Fruit fly (Drosophila melanogaster) whole organism, embryonic: ENCODE results near the gene Cypl.

Source experiments
- Atf-2 ChIP-seq: fragments of 200-800 bp; sonication (Bioruptor generic); optimal IDR thresholded peaks from 2 replicates; lab custom pipeline; 2016; ENCODE audit warnings: missing biosample characterization, missing genetic modification characterization
- CG11093 ChIP-seq: fragments of 200-800 bp; sonication (Bioruptor generic); IDR thresholded peaks from 3 replicates; pipeline ENCODE4 v1.3.6; 2022; ENCODE audit warnings: missing biosample characterization, missing genetic modification characterization
- CG11504 ChIP-seq: fragments of 200-800 bp; sonication (Bioruptor generic); optimal IDR thresholded peaks from 3 replicates; lab custom pipeline; 2019; ENCODE audit warnings: missing biosample characterization, mild to moderate bottlenecking, missing genetic modification characterization, moderate library complexity
- CG15601 ChIP-seq: fragments of 200-800 bp; sonication (Bioruptor generic); optimal IDR thresholded peaks from 3 replicates; lab custom pipeline; 2019; ENCODE audit warnings: missing biosample characterization, mild to moderate bottlenecking, missing genetic modification characterization, moderate library complexity
- CG17568 ChIP-seq: fragments of 200-800 bp; sonication (Bioruptor generic); optimal IDR thresholded peaks from 2 replicates; lab custom pipeline; 2018; ENCODE audit warnings: missing biosample characterization, mild to moderate bottlenecking, missing genetic modification characterization, moderate library complexity
- CG30020 ChIP-seq: fragments of 200-800 bp; optimal IDR thresholded peaks from 2 replicates; lab custom pipeline; 2019; ENCODE audit warnings: missing biosample characterization, mild to moderate bottlenecking, missing genetic modification characterization, moderate library complexity
- CG4328 ChIP-seq: fragments of 200-800 bp; sonication (Bioruptor generic); optimal IDR thresholded peaks from 3 replicates; lab custom pipeline; 2017; ENCODE audit warnings: missing biosample characterization, missing genetic modification reagents, missing genetic modification characterization
- CG4360 ChIP-seq: fragments of 200-800 bp; sonication (Bioruptor generic); IDR thresholded peaks from 2 replicates; pipeline ENCODE4 v1.3.6; 2022; ENCODE audit warnings: missing biosample characterization, missing genetic modification characterization
- CG6175 ChIP-seq: fragments of 200-800 bp; sonication (Bioruptor generic); IDR thresholded peaks from 3 replicates; pipeline ENCODE4 v1.3.6; 2022; ENCODE audit warnings: missing biosample characterization, missing genetic modification characterization
- CG7928 ChIP-seq: fragments of 200-800 bp; sonication (Bioruptor generic); optimal IDR thresholded peaks from 2 replicates; lab custom pipeline; 2017; ENCODE audit warnings: missing biosample characterization, mild to moderate bottlenecking, missing genetic modification characterization
- CG8388 ChIP-seq: fragments of 200-800 bp; sonication (Bioruptor generic); optimal IDR thresholded peaks from 2 replicates; lab custom pipeline; 2019; ENCODE audit warnings: missing biosample characterization, mild to moderate bottlenecking, missing genetic modification characterization, moderate library complexity
- Doc3 ChIP-seq: fragments of 200-800 bp; sonication (Bioruptor generic); IDR thresholded peaks from 3 replicates; pipeline ENCODE4 v1.3.6; 2022; ENCODE audit warnings: missing biosample characterization, missing genetic modification characterization; ENCODE audit not compliant: partially characterized antibody
- Eip74EF ChIP-seq, 2 experiments: fragments of 200-800 bp in 1 of 2; fragments of >200 bp in 1 of 2; sonication (Bioruptor generic) in 1 of 2; optimal IDR thresholded peaks; 2 replicates each; lab custom pipeline; 2017 to 2019; ENCODE audit warnings: missing biosample characterization in 2 of 2, missing genetic modification characterization in 2 of 2, mild to moderate bottlenecking in 1 of 2, moderate library complexity in 1 of 2
- HLHmδ ChIP-seq: fragments of 200-800 bp; sonication (Bioruptor generic); optimal IDR thresholded peaks from 2 replicates; lab custom pipeline; 2018; ENCODE audit warnings: missing biosample characterization, mild to moderate bottlenecking, missing genetic modification characterization, moderate library complexity
- MESR4 ChIP-seq: fragments of 200-800 bp; sonication (Bioruptor generic); optimal IDR thresholded peaks from 2 replicates; lab custom pipeline; 2018; ENCODE audit warnings: missing biosample characterization, mild to moderate bottlenecking, missing genetic modification characterization, moderate library complexity
- Med ChIP-seq: fragments of 200-800 bp; sonication (Bioruptor generic); peaks from one replicate; lab custom pipeline; 2016; ENCODE audit warnings: missing biosample characterization, missing genetic modification characterization, mild to moderate bottlenecking, inconsistent platforms, moderate library complexity
- NK7.1 ChIP-seq: fragments of 200-800 bp; sonication (Bioruptor generic); optimal IDR thresholded peaks from 3 replicates; lab custom pipeline; 2016; ENCODE audit warnings: missing biosample characterization, missing genetic modification characterization
- Sox100B ChIP-seq: fragments of 200-800 bp; sonication (Bioruptor generic); optimal IDR thresholded peaks from 3 replicates; lab custom pipeline; 2018; ENCODE audit warnings: missing biosample characterization, mild to moderate bottlenecking, missing genetic modification characterization
- TFAM ChIP-seq: fragments of 200-800 bp; sonication (Bioruptor generic); optimal IDR thresholded peaks from 2 replicates; lab custom pipeline; 2017; ENCODE audit warnings: missing biosample characterization, missing genetic modification characterization, inconsistent platforms
- caup ChIP-seq: fragments of 200-800 bp; sonication (Bioruptor generic); optimal IDR thresholded peaks from 3 replicates; lab custom pipeline; 2017; ENCODE audit warnings: missing biosample characterization, mild to moderate bottlenecking, missing genetic modification characterization, moderate library complexity; ENCODE audit not compliant: severe bottlenecking
- dati ChIP-seq: fragments of 200-800 bp; sonication (Bioruptor generic); IDR thresholded peaks from 2 replicates; pipeline ENCODE4 v1.3.6; 2022; ENCODE audit warnings: missing biosample characterization, missing genetic modification characterization
- fd3F ChIP-seq: fragments of 200-800 bp; sonication (Bioruptor generic); optimal IDR thresholded peaks from 2 replicates; lab custom pipeline; 2018; ENCODE audit warnings: missing biosample characterization, mild to moderate bottlenecking, missing genetic modification characterization, moderate library complexity
- fru ChIP-seq: fragments of >200 bp; optimal IDR thresholded peaks from 2 replicates; lab custom pipeline; 2017
- gce ChIP-seq: fragments of 200-800 bp; sonication (Bioruptor generic); IDR thresholded peaks from 3 replicates; pipeline ENCODE4 v1.3.6; 2022; ENCODE audit warnings: missing biosample characterization, missing genetic modification characterization
- gem ChIP-seq: fragments of 200-800 bp; sonication (Bioruptor generic); optimal IDR thresholded peaks from 2 replicates; lab custom pipeline; 2019; ENCODE audit warnings: missing biosample characterization, mild to moderate bottlenecking, missing genetic modification characterization, moderate library complexity
- jigr1 ChIP-seq: fragments of 200-800 bp; sonication (Bioruptor generic); IDR thresholded peaks from 3 replicates; pipeline ENCODE4 v1.3.6; 2022; ENCODE audit warnings: missing biosample characterization, missing genetic modification characterization
- kni ChIP-seq: fragments of 200-800 bp; sonication (Bioruptor generic); optimal IDR thresholded peaks from 3 replicates; lab custom pipeline; 2017; ENCODE audit warnings: mild to moderate bottlenecking, missing biosample characterization, missing genetic modification reagents, missing genetic modification characterization
- knrl ChIP-seq: fragments of 200-800 bp; sonication (Bioruptor generic); IDR thresholded peaks from 3 replicates; pipeline ENCODE4 v1.3.6; 2022; ENCODE audit warnings: missing biosample characterization, missing genetic modification characterization; ENCODE audit not compliant: partially characterized antibody
- lilli ChIP-seq: fragments of 200-800 bp; sonication (Bioruptor generic); optimal IDR thresholded peaks from 3 replicates; lab custom pipeline; 2016; ENCODE audit warnings: missing biosample characterization, missing genetic modification characterization
- lola ChIP-seq, 3 experiments: fragments of >200 bp in 2 of 3; fragments of 200-800 bp in 1 of 3; sonication (Bioruptor generic) in 1 of 3; optimal IDR thresholded peaks; 2 replicates each; lab custom pipeline; 2017 to 2019; ENCODE audit warnings: missing biosample characterization in 3 of 3, missing genetic modification characterization in 3 of 3, mild to moderate bottlenecking in 1 of 3, moderate library complexity in 1 of 3
- luna ChIP-seq: fragments of 200-800 bp; sonication (Bioruptor generic); optimal IDR thresholded peaks from 2 replicates; lab custom pipeline; 2016; ENCODE audit warnings: missing biosample characterization, missing genetic modification characterization
- mld ChIP-seq: fragments of 200-800 bp; sonication (Bioruptor generic); IDR thresholded peaks from 3 replicates; pipeline ENCODE4 v1.3.6; 2022; ENCODE audit warnings: missing biosample characterization, missing genetic modification characterization; ENCODE audit not compliant: partially characterized antibody
- prd ChIP-seq, 3 experiments: fragments of >200 bp in 2 of 3; fragments of 200-800 bp in 1 of 3; sonication (Bioruptor generic) in 1 of 3; optimal IDR thresholded peaks in 2 of 3; IDR thresholded peaks in 1 of 3; 2 replicates in 2 of 3; 3 replicates in 1 of 3; pipeline versions ENCODE4 v1.3.6 to Lab custom; 2017 to 2022; ENCODE audit warnings: missing biosample characterization in 1 of 3, missing genetic modification characterization in 1 of 3
- pzg ChIP-seq: fragments of 200-800 bp; sonication (Bioruptor generic); optimal IDR thresholded peaks from 3 replicates; lab custom pipeline; 2018; ENCODE audit warnings: missing biosample characterization, mild to moderate bottlenecking, missing genetic modification characterization, moderate library complexity
- salm ChIP-seq: fragments of 200-800 bp; sonication (Bioruptor generic); optimal IDR thresholded peaks from 2 replicates; lab custom pipeline; 2018; ENCODE audit warnings: missing biosample characterization, mild to moderate bottlenecking, missing genetic modification characterization
- seq ChIP-seq: fragments of 200-800 bp; sonication (Bioruptor generic); IDR thresholded peaks from 2 replicates; pipeline ENCODE4 v1.3.6; 2022; ENCODE audit warnings: missing biosample characterization, missing genetic modification characterization
- slou ChIP-seq: fragments of 200-800 bp; sonication (Bioruptor generic); optimal IDR thresholded peaks from 3 replicates; lab custom pipeline; 2016; ENCODE audit warnings: missing biosample characterization, missing genetic modification characterization
- toy ChIP-seq: fragments of 200-800 bp; sonication (Bioruptor generic); IDR thresholded peaks from 2 replicates; pipeline ENCODE4 v1.3.6; 2022; ENCODE audit warnings: missing biosample characterization, missing genetic modification characterization
- tx ChIP-seq: fragments of 200-800 bp; sonication (Bioruptor generic); optimal IDR thresholded peaks from 2 replicates; lab custom pipeline; 2016; ENCODE audit warnings: missing biosample characterization, missing genetic modification characterization

Gene Cypl

dm6 chr3L:540432-540973 lies 2.2 kb downstream of the Cypl start, which contains the start of the genes klar and BORCS6 (continued):
- TF ChIP-seq seq (GFP tag; lab: Robert Waterston, UW) (peak; percentile 51; the same call in 1 of the 2 replicates), Med (GFP tag; lab: Kevin White, UChicago) (peak; percentile 92), TFAM (GFP tag; lab: Kevin White, UChicago) (no peak), CG17568 (GFP tag; lab: Kevin White, UChicago) (peak; percentile 3), CG7928 (GFP tag; lab: Kevin White, UChicago) (no peak), Sox100B (no peak), jigr1 (GFP tag; lab: Robert Waterston, UW) (no peak), CG8388 (GFP tag; lab: Kevin White, UChicago) (peak; percentile 22), tx (GFP tag; lab: Kevin White, UChicago) (peak; percentile 64), CG4328 (GFP tag; lab: Kevin White, UChicago) (no peak), NK7.1 (GFP tag; lab: Kevin White, UChicago) (peak; percentile 24), CG15601 (tag; lab: Kevin White, UChicago) (peak; percentile 77), CG11504 (peak; percentile 61), toy (GFP tag; lab: Robert Waterston, UW) (no peak), gem (tag; lab: Kevin White, UChicago) (peak; percentile 66), caup (GFP tag; lab: Kevin White, UChicago) (peak; percentile 16), Doc3 (peak; percentile 97), CG4360 (GFP tag; lab: Robert Waterston, UW) (no peak; the same call in 1 of the 2 replicates), knrl (GFP tag; lab: Robert Waterston, UW) (peak; percentile 97), luna (GFP tag; lab: Kevin White, UChicago) (peak; percentile 58), slou (GFP tag; lab: Kevin White, UChicago) (peak; percentile 20), prd (optimal IDR thresholded peaks at IDR 0.05; lab: Kevin White, UChicago) (no peak), prd (GFP tag; IDR thresholded peaks at IDR 0.05; lab: Robert Waterston, UW) (peak; percentile 66), CG11093 (no peak), pzg (GFP tag; lab: Kevin White, UChicago) (peak; percentile 98), Eip74EF (GFP tag; optimal IDR thresholded peaks at IDR 0.05; lab: Kevin White, UChicago) (no peak), salm (tag; lab: Kevin White, UChicago) (no peak), Atf-2 (GFP tag; lab: Kevin White, UChicago) (peak; percentile 38), fd3F (GFP tag; lab: Kevin White, UChicago) (no peak), gce (GFP tag; lab: Robert Waterston, UW) (no peak), mld (GFP tag; lab: Robert Waterston, UW) (peak; percentile 93), kni (peak; percentile 51), lola (GFP tag; optimal IDR thresholded peaks at IDR 0.05; lab: Kevin White, UChicago) (peak in 2 of 3 experiments; percentile 27 to 83), CG30020 (peak; percentile 95), CG6175 (no peak), HLHmδ (GFP tag; lab: Kevin White, UChicago) (peak; percentile 91), MESR4 (GFP tag; lab: Kevin White, UChicago) (peak; percentile 42), lilli (GFP tag; lab: Kevin White, UChicago) (peak; percentile 82), dati (GFP tag; lab: Robert Waterston, UW) (no peak), fru (lab: Kevin White, UChicago) (no peak)
